Worm (Caenorhabditis elegans): ENCODE data around the gene ima-3.
A peak's percentile ranks its signal among the peaks of the same experiment; 100 is the strongest.

Gene ima-3

DNA sequence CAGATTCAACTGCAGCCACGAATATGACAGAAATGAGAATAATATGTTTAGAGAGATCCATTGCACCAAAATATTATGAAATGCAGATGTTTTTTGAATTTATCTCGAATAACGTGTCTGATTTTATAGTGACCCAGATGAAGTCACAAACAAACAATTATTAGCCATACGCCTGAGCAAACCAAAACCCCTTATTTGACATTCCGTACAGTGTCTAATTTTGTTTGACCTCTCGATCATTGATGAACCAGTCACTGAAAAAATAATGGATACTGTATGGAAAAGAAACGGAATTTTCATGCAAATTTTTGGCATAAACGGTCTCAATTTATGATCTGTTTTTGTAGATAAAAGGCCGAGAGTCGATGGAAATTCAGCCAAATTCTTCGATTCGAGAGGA, 45.3 kb downstream of the ima-3 start, which contains the start of the genes R05G6.9 and R05G6.3:
R05G6.9 (minus strand) TSS at position 101 of the 400 bp plus-strand sequence.
R05G6.3 (plus strand) TSS at position 386 of the 400 bp plus-strand sequence.
- TF ChIP-seq flh-1 (GFP tag; optimal IDR thresholded peaks at IDR 0.05) (no peak), nhr-12 (tag; optimal IDR thresholded peaks at IDR 0.05) (no peak), unc-120 (tag; optimal IDR thresholded peaks at IDR 0.05; ENCODE audit: poor library complexity, severe bottlenecking) (no peak), unc-62 (GFP tag; optimal IDR thresholded peaks at IDR 0.05) (no peak), unc-39 (tag; optimal IDR thresholded peaks at IDR 0.05) (no peak), M03D4.4 (tag; optimal IDR thresholded peaks at IDR 0.05) (no peak), zip-8 (tag; optimal IDR thresholded peaks at IDR 0.05) (no peak), ceh-83 (GFP tag; optimal IDR thresholded peaks at IDR 0.05) (no peak), pha-4 (tag; optimal IDR thresholded peaks at IDR 0.05) (no peak), ceh-39 (tag; optimal IDR thresholded peaks at IDR 0.05) (no peak), ham-2 (GFP tag; optimal IDR thresholded peaks at IDR 0.05) (no peak), ztf-11 (tag; optimal IDR thresholded peaks at IDR 0.05) (no peak), hlh-1 (tag; optimal IDR thresholded peaks at IDR 0.05) (no peak), mls-2 (tag; optimal IDR thresholded peaks at IDR 0.05) (no peak), nhr-28 (tag; optimal IDR thresholded peaks at IDR 0.05) (no peak)

ce11 chrIV:7512617-7513233, 48.7 kb downstream of the ima-3 start, which contains the start of the genes plc-4 and R05G6.4:
Gene plc-4, minus strand, starts transcription at chrIV:7512667.
Gene R05G6.4, plus strand, starts transcription at chrIV:7513233.
- TF ChIP-seq lsy-2 (tag; optimal IDR thresholded peaks at IDR 0.05): peak; percentile 18
- TF ChIP-seq mls-2 (tag; optimal IDR thresholded peaks at IDR 0.05): no peak
- no peak for TF ChIP-seq unc-62 (GFP tag; optimal IDR thresholded peaks at IDR 0.05)
- peak; percentile 23 for TF ChIP-seq ces-1 (GFP tag; optimal IDR thresholded peaks at IDR 0.05)

ce11 chrIV:7510829-7511228, 50.6 kb downstream of the ima-3 start:
- no peak for TF ChIP-seq unc-62 (GFP tag; optimal IDR thresholded peaks at IDR 0.05)
- no peak for TF ChIP-seq sptf-1 (tag; optimal IDR thresholded peaks at IDR 0.05)
- no peak for TF ChIP-seq zip-8 (tag; optimal IDR thresholded peaks at IDR 0.05)
- no peak for TF ChIP-seq ceh-43 (GFP tag; optimal IDR thresholded peaks at IDR 0.05)
- TF ChIP-seq tbx-8 (GFP tag; optimal IDR thresholded peaks at IDR 0.05): no peak
- no peak for TF ChIP-seq nhr-2 (tag; optimal IDR thresholded peaks at IDR 0.05)

ce11 chrIV:7508850-7509249, 52.6 kb downstream of the ima-3 start:
- TF ChIP-seq zip-8 (tag; optimal IDR thresholded peaks at IDR 0.05) (no peak), lsy-2 (tag; optimal IDR thresholded peaks at IDR 0.05) (peak; percentile 73), nhr-76 (tag; optimal IDR thresholded peaks at IDR 0.05) (no peak)
